Worm (Caenorhabditis elegans): ENCODE results near the gene F46H5.7.

The F46H5.7 gene

DNA sequence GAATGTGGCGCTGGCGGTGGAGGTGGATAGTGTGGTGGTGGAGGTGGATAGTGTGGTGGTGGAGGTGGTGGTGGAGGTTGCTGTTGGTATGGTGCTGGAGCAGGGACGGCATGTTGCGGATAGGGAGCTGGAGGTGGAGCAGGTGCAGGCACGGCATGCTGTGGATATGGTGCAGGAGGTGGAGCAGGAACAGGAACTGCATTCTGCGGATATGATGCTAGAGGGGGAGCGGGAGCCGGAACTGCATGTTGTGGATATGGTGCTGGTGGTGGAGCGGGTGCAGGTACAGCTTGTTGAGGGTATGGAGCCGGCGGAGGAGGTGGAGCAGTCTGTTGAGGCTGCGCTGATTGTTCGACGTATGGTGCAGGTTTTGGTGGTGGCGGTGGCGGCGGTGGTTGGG, 26.2 kb upstream of the F46H5.7 start:
- TF ChIP-seq set-16 (GFP tag; IDR thresholded peaks at IDR 0.05) (peak; percentile 92), nhr-10 (tag; optimal IDR thresholded peaks at IDR 0.05) (no peak), ztf-11 (tag; optimal IDR thresholded peaks at IDR 0.05) (no peak)

DNA sequence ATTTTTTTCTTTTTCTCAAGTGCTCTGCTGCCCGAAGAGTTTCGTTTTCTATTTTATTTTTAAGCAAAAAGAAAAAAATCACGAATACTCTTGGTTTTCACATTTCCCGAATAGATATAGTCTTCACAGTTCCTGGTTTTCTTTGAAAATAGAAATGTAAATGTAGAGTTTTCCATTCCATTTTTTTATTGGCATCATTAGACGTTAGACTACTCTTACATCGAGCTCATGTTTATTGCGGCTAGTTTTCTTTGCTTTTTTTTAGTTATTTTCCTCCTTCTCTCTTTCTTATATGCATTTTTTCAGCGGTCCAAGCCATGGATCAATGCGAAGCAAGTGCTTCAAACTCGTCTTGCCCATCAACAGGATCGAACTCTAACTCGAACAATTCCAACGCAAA, 22.6 kb upstream of the F46H5.7 start, which contains the start of gene F46H5.2:
Gene F46H5.2, plus strand, starts transcription at position 301 of the 400 bp plus-strand sequence.
- no peak for TF ChIP-seq hlh-30 (tag; optimal IDR thresholded peaks at IDR 0.05; ENCODE audit: insufficient read depth)
- no peak for TF ChIP-seq Y75B8A.6 (GFP tag; IDR thresholded peaks at IDR 0.05)
- no peak for TF ChIP-seq daf-16 (GFP tag; optimal IDR thresholded peaks at IDR 0.05)
- TF ChIP-seq daf-16 (tag; optimal IDR thresholded peaks at IDR 0.05) = no peak
- TF ChIP-seq daf-19 (GFP tag; conservative IDR thresholded peaks at IDR 0.05) = no peak
- no peak for TF ChIP-seq F10B5.3 (tag; optimal IDR thresholded peaks at IDR 0.05)
- no peak for TF ChIP-seq dve-1 (tag; optimal IDR thresholded peaks at IDR 0.05; ENCODE audit: insufficient read depth)
- TF ChIP-seq ceh-44 (GFP tag; IDR thresholded peaks at IDR 0.05) = no peak
- TF ChIP-seq F44E2.7 (GFP tag; IDR thresholded peaks at IDR 0.05) = no peak
- TF ChIP-seq hlh-11 (tag; optimal IDR thresholded peaks at IDR 0.05) = no peak
- TF ChIP-seq lir-3 (tag; optimal IDR thresholded peaks at IDR 0.05) = no peak
- no peak for TF ChIP-seq ZK546.5 (tag; optimal IDR thresholded peaks at IDR 0.05)
- no peak for TF ChIP-seq lin-38 (GFP tag; IDR thresholded peaks at IDR 0.05)
- no peak for TF ChIP-seq mep-1 (tag; optimal IDR thresholded peaks at IDR 0.05)
- TF ChIP-seq ceh-82 (tag; optimal IDR thresholded peaks at IDR 0.05) = no peak
- TF ChIP-seq lin-1 (GFP tag; IDR thresholded peaks at IDR 0.05) = no peak
- TF ChIP-seq nhr-237 (tag; optimal IDR thresholded peaks at IDR 0.05) = no peak
- TF ChIP-seq rbr-2 (tag; optimal IDR thresholded peaks at IDR 0.05) = no peak

DNA sequence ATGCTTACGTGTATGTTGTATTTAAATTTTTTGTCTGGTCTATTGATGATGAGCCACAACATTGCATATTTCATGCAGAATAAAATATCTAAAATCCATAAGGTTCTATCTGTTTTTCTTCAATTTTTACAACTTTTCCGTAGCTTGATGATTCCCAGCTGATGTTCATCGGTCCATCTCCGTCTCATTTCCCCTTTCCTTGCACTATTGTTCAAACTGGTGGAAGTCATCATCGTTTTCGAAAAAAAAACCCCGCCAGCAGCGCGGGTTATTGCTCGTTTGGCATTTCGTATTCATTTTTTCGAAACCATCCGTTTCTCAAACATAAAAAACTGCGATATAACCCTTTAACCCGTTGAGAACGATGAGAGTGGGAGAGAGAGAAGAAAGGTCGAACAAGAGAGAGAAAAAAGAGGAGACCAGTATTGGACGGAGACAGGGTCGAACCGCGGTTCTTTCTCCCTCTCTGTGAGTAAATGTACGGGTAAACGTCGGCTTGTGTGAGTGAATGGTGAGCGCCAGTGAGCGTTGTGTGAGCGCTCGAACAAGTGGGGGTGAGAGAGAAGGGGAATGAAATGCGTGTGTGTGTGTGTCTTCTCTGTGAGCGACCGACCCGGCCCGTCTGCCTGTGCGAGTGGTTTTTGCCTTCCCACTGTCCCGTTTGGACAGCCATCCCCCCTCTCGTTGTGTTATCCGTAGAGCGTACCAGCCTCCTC, 22.0 kb upstream of the F46H5.7 start:
- TF ChIP-seq lin-29 (GFP tag; IDR thresholded peaks at IDR 0.05) = peak; percentile 39; the same call in 1 of the 2 replicates
- no peak for TF ChIP-seq zag-1 (tag; optimal IDR thresholded peaks at IDR 0.05)
- peak; percentile 71 for TF ChIP-seq nhr-102 (tag; optimal IDR thresholded peaks at IDR 0.05)
- TF ChIP-seq lsy-2 (tag; optimal IDR thresholded peaks at IDR 0.05) = peak; percentile 77 to 79
- peak; percentile 55; the same call in 1 of the 2 replicates for TF ChIP-seq saeg-2 (GFP tag; IDR thresholded peaks at IDR 0.05)
- TF ChIP-seq tag-97 (GFP tag; IDR thresholded peaks at IDR 0.05) = no peak
- no peak for TF ChIP-seq lin-15B (tag; optimal IDR thresholded peaks at IDR 0.05)
- TF ChIP-seq aly-2 (tag; optimal IDR thresholded peaks at IDR 0.05) = no peak
- peak; percentile 77 for TF ChIP-seq nhr-11 (tag; optimal IDR thresholded peaks at IDR 0.05)
- peak; percentile 28 for TF ChIP-seq F10B5.3 (tag; optimal IDR thresholded peaks at IDR 0.05)
- peak; percentile 43 for TF ChIP-seq pqm-1 (tag; optimal IDR thresholded peaks at IDR 0.05)
- peak; percentile 90 for TF ChIP-seq lin-13 (GFP tag; optimal IDR thresholded peaks at IDR 0.05)
- peak; percentile 85 for TF ChIP-seq nhr-41 (GFP tag; IDR thresholded peaks at IDR 0.05)
- no peak for TF ChIP-seq nhr-76 (tag; optimal IDR thresholded peaks at IDR 0.05)
- TF ChIP-seq zfp-3 (GFP tag; conservative IDR thresholded peaks at IDR 0.05) = peak; percentile 77
- TF ChIP-seq snpc-4 (tag; optimal IDR thresholded peaks at IDR 0.05) = no peak
- TF ChIP-seq madf-9 (GFP tag; conservative IDR thresholded peaks at IDR 0.05) = peak; percentile 68; the same call in 1 of the 2 replicates
- peak; percentile 60; the same call in 1 of the 2 replicates for TF ChIP-seq tra-1 (GFP tag; IDR thresholded peaks at IDR 0.05)
- no peak for TF ChIP-seq cey-2 (tag; optimal IDR thresholded peaks at IDR 0.05; ENCODE audit: borderline replicate concordance, insufficient read depth)
- TF ChIP-seq ama-1 (optimal IDR thresholded peaks at IDR 0.05) = peak; percentile 72
- peak; percentile 19 to 76 for TF ChIP-seq mdl-1 (tag; optimal IDR thresholded peaks at IDR 0.05)
- peak; percentile 59 for TF ChIP-seq zfp-2 (tag; optimal IDR thresholded peaks at IDR 0.05)
- TF ChIP-seq Y48G9A.11 (GFP tag; IDR thresholded peaks at IDR 0.05) = no peak
- no peak for TF ChIP-seq F26F4.8 (GFP tag; conservative IDR thresholded peaks at IDR 0.05)
- no peak for TF ChIP-seq pha-4 (GFP tag; IDR thresholded peaks at IDR 0.05)
- TF ChIP-seq pha-4 (tag; optimal IDR thresholded peaks at IDR 0.05) = no peak
- TF ChIP-seq arid-1 (GFP tag; conservative IDR thresholded peaks at IDR 0.05) = peak; percentile 85
- 0 out of 2 replicates have a peak, but pooled peaks have one; percentile 26 for TF ChIP-seq dmd-9 (GFP tag; IDR thresholded peaks at IDR 0.05)
- TF ChIP-seq lin-39 (tag; optimal IDR thresholded peaks at IDR 0.05) = no peak

Data from whole organism, L4 larva.